Worm (Caenorhabditis elegans) whole organism, mixed stage, embryonic: ENCODE data around the gene sru-19.
"Not testable (repeated sequence)": the region's sequence is repeated elsewhere in the genome, so short reads cannot be mapped to it uniquely, and the experiment has no call there.

Experiments used
- M03D4.4 ChIP-seq: sonication (generic microtip); optimal IDR thresholded peaks from 2 replicates; lab custom pipeline; 2017; ENCODE audit warnings: mild to moderate bottlenecking, missing genetic modification characterization, missing compliant biosample characterization
- bed-3 ChIP-seq: fragments of 200-800 bp; sonication (Bioruptor generic); optimal IDR thresholded peaks from 3 replicates; lab custom pipeline; 2018; ENCODE audit warnings: mild to moderate bottlenecking, missing genetic modification characterization, moderate library complexity, missing compliant biosample characterization
- blmp-1 ChIP-seq: fragments of 150-350 bp; optimal IDR thresholded peaks from 2 replicates; lab custom pipeline; 2014; ENCODE audit warnings: missing biosample characterization, missing genetic modification characterization
- ceh-39 ChIP-seq: fragments of 150-350 bp; optimal IDR thresholded peaks from 2 replicates; lab custom pipeline; 2014; ENCODE audit warnings: missing biosample characterization, missing genetic modification characterization
- ceh-43 ChIP-seq: fragments of 200-800 bp; sonication (Bioruptor generic); optimal IDR thresholded peaks from 2 replicates; lab custom pipeline; 2018; ENCODE audit warnings: mild to moderate bottlenecking, missing genetic modification characterization, moderate library complexity, missing compliant biosample characterization
- ceh-83 ChIP-seq: fragments of 200-800 bp; sonication (Bioruptor generic); optimal IDR thresholded peaks from 2 replicates; lab custom pipeline; 2018; ENCODE audit warnings: mild to moderate bottlenecking, missing genetic modification characterization, missing compliant biosample characterization
- cnd-1 ChIP-seq: fragments of 200-800 bp; sonication (Bioruptor generic); optimal IDR thresholded peaks from 2 replicates; lab custom pipeline; 2018; ENCODE audit warnings: mild to moderate bottlenecking, missing genetic modification characterization, missing compliant biosample characterization
- drap-1 ChIP-seq: fragments of 200-800 bp; sonication (Bioruptor generic); optimal IDR thresholded peaks from 3 replicates; lab custom pipeline; 2018; ENCODE audit warnings: mild to moderate bottlenecking, missing genetic modification characterization, missing compliant biosample characterization
- elt-1 ChIP-seq: sonication (generic microtip); optimal IDR thresholded peaks from 2 replicates; lab custom pipeline; 2017; ENCODE audit warnings: missing genetic modification characterization, mild to moderate bottlenecking, missing compliant biosample characterization, antibody characterized with exemption, moderate library complexity, borderline replicate concordance; ENCODE audit not compliant: insufficient read depth
- elt-3 ChIP-seq: fragments of 150-350 bp; optimal IDR thresholded peaks from 2 replicates; lab custom pipeline; 2014; ENCODE audit warnings: missing biosample characterization, missing genetic modification characterization
- flh-1 ChIP-seq: fragments of 200-800 bp; sonication (Bioruptor generic); optimal IDR thresholded peaks from 2 replicates; lab custom pipeline; 2018; ENCODE audit warnings: mild to moderate bottlenecking, missing genetic modification characterization, moderate library complexity, missing compliant biosample characterization
- ham-2 ChIP-seq: fragments of 200-800 bp; sonication (Bioruptor generic); optimal IDR thresholded peaks from 2 replicates; lab custom pipeline; 2018; ENCODE audit warnings: mild to moderate bottlenecking, missing genetic modification characterization, missing compliant biosample characterization
- hlh-1 ChIP-seq: fragments of 150-350 bp; optimal IDR thresholded peaks from 2 replicates; lab custom pipeline; 2014; ENCODE audit warnings: missing biosample characterization, missing genetic modification reagents, missing genetic modification characterization
- lin-13 ChIP-seq: fragments of 150-350 bp; optimal IDR thresholded peaks from 2 replicates; lab custom pipeline; 2014; ENCODE audit warnings: missing biosample characterization, missing genetic modification characterization
- lin-32 ChIP-seq: fragments of 200-800 bp; sonication (Bioruptor generic); optimal IDR thresholded peaks from 2 replicates; lab custom pipeline; 2018; ENCODE audit warnings: mild to moderate bottlenecking, missing genetic modification characterization, missing compliant biosample characterization
- lsy-2 ChIP-seq: fragments of 150-350 bp; optimal IDR thresholded peaks from 2 replicates; lab custom pipeline; 2014; ENCODE audit warnings: missing biosample characterization, missing genetic modification characterization
- mep-1 ChIP-seq: fragments of 150-350 bp; optimal IDR thresholded peaks from 2 replicates; lab custom pipeline; 2017; ENCODE audit warnings: missing biosample characterization, missing genetic modification reagents, missing genetic modification characterization, inconsistent platforms
- mls-2 ChIP-seq: sonication (generic microtip); optimal IDR thresholded peaks from 2 replicates; lab custom pipeline; 2016; ENCODE audit warnings: mild to moderate bottlenecking, missing genetic modification characterization, moderate library complexity, missing compliant biosample characterization
- nhr-2 ChIP-seq: fragments of 150-350 bp; optimal IDR thresholded peaks from 2 replicates; lab custom pipeline; 2014; ENCODE audit warnings: missing biosample characterization, missing genetic modification characterization
- nhr-237 ChIP-seq: fragments of 150-350 bp; optimal IDR thresholded peaks from 2 replicates; lab custom pipeline; 2014; ENCODE audit warnings: missing biosample characterization, missing genetic modification characterization
- nhr-28 ChIP-seq: fragments of 150-350 bp; optimal IDR thresholded peaks from 2 replicates; lab custom pipeline; 2014; ENCODE audit warnings: missing biosample characterization, missing genetic modification characterization
- nhr-76 ChIP-seq: sonication (generic microtip); optimal IDR thresholded peaks from 2 replicates; lab custom pipeline; 2017; ENCODE audit warnings: missing biosample characterization, missing genetic modification characterization
- pha-4 ChIP-seq: fragments of 150-350 bp; optimal IDR thresholded peaks from 2 replicates; lab custom pipeline; 2018; ENCODE audit warnings: missing biosample characterization, missing genetic modification reagents, missing genetic modification characterization
- sem-2 ChIP-seq: fragments of 200-800 bp; sonication (Bioruptor generic); optimal IDR thresholded peaks from 2 replicates; lab custom pipeline; 2018; ENCODE audit warnings: mild to moderate bottlenecking, missing genetic modification characterization, missing compliant biosample characterization
- snpc-4 ChIP-seq: fragments of 150-350 bp; optimal IDR thresholded peaks from 2 replicates; lab custom pipeline; 2014; ENCODE audit warnings: missing biosample characterization, missing genetic modification characterization
- tbx-8 ChIP-seq: fragments of 200-800 bp; sonication (Bioruptor generic); optimal IDR thresholded peaks from 2 replicates; lab custom pipeline; 2018; ENCODE audit warnings: mild to moderate bottlenecking, missing genetic modification characterization, moderate library complexity, missing compliant biosample characterization
- unc-39 ChIP-seq: fragments of 150-350 bp; optimal IDR thresholded peaks from 2 replicates; lab custom pipeline; 2014; ENCODE audit warnings: missing biosample characterization, missing genetic modification characterization
- unc-62 ChIP-seq: fragments of 150-350 bp; optimal IDR thresholded peaks from 2 replicates; lab custom pipeline; 2014; ENCODE audit warnings: missing biosample characterization, missing genetic modification reagents, missing genetic modification characterization
- zip-8 ChIP-seq: fragments of 150-350 bp; optimal IDR thresholded peaks from 2 replicates; lab custom pipeline; 2014; ENCODE audit warnings: missing biosample characterization, missing genetic modification characterization
- ztf-11 ChIP-seq: fragments of 150-350 bp; optimal IDR thresholded peaks from 2 replicates; lab custom pipeline; 2014; ENCODE audit warnings: missing biosample characterization, missing genetic modification characterization

The sru-19 gene

ce11 chrIV:12490491-12490890 lies 7.8 kb upstream of the sru-19 start, which contains the start of gene him-6:
TSS of gene him-6 (plus strand) at chrIV:12490791.
- TF ChIP-seq elt-1 (no peak), nhr-28 (tag; lab: Kevin White, UChicago) (no peak)

ce11 chrIV:12495196-12495595 lies 3.1 kb upstream of the sru-19 start, which contains the start of gene sru-20:
TSS of gene sru-20 (plus strand) at chrIV:12495496.
- TF ChIP-seq tbx-8: no peak
- no peak for TF ChIP-seq nhr-237 (tag; lab: Kevin White, UChicago)

ce11 chrIV:12501956-12502355 lies 3.6 kb downstream of the sru-19 start, which contains the start of gene sru-18:
TSS of gene sru-18 (plus strand) at chrIV:12502256.
- TF ChIP-seq pha-4 (tag; lab: Kevin White, UChicago) (no peak), elt-3 (tag; lab: Kevin White, UChicago) (no peak), nhr-2 (no peak), cnd-1 (tag; lab: Kevin White, UChicago) (no peak)

ce11 chrIV:12505397-12505796 lies 7.1 kb downstream of the sru-19 start, which contains the start of gene sru-17:
TSS of gene sru-17 (plus strand) at chrIV:12505697.
- not testable (repeated sequence) for TF ChIP-seq snpc-4 (tag; lab: Kevin White, UChicago); zip-8 (tag; lab: Kevin White, UChicago); unc-39

ce11 chrIV:12520150-12520549 lies 21.8 kb downstream of the sru-19 start, which contains the start of gene tsp-4:
TSS of gene tsp-4 (minus strand) at chrIV:12520250.
- TF ChIP-seq ham-2 (GFP tag; lab: Kevin White, UChicago) (no peak), lin-32 (GFP tag; lab: Kevin White, UChicago) (no peak), pha-4 (tag; lab: Kevin White, UChicago) (no peak), zip-8 (tag; lab: Kevin White, UChicago) (no peak), ceh-39 (tag; lab: Kevin White, UChicago) (no peak), nhr-237 (tag; lab: Kevin White, UChicago) (no peak), lsy-2 (tag; lab: Kevin White, UChicago) (no peak), bed-3 (GFP tag; lab: Kevin White, UChicago) (no peak), drap-1 (GFP tag; lab: Kevin White, UChicago) (no peak), ceh-43 (GFP tag; lab: Kevin White, UChicago) (no peak), nhr-28 (tag; lab: Kevin White, UChicago) (no peak)

- TF ChIP-seq zip-8 (tag; lab: Kevin White, UChicago): no peak
- no peak for TF ChIP-seq ceh-43 (GFP tag; lab: Kevin White, UChicago)
- no peak for TF ChIP-seq mls-2 (tag; lab: Kevin White, UChicago)
- TF ChIP-seq pha-4 (tag; lab: Kevin White, UChicago): no peak
- no peak for TF ChIP-seq lin-13 (tag; lab: Kevin White, UChicago)
- TF ChIP-seq tbx-8: no peak
- no peak for TF ChIP-seq ham-2 (GFP tag; lab: Kevin White, UChicago)
- no peak for TF ChIP-seq ztf-11 (tag; lab: Kevin White, UChicago)
- TF ChIP-seq mep-1 (tag; lab: Kevin White, UChicago): no peak
- TF ChIP-seq sem-2: no peak
- TF ChIP-seq blmp-1 (tag; lab: Kevin White, UChicago): no peak
- no peak for TF ChIP-seq unc-62 (GFP tag; lab: Kevin White, UChicago)
- TF ChIP-seq elt-1: no peak
- no peak for TF ChIP-seq hlh-1
- TF ChIP-seq lin-32 (GFP tag; lab: Kevin White, UChicago): no peak
- TF ChIP-seq elt-3 (tag; lab: Kevin White, UChicago): no peak
- no peak for TF ChIP-seq M03D4.4
Measured at ce11 chrIV:12522521-12522920, 24.2 kb downstream of the sru-19 start, which contains the start of gene sru-13. TSS of gene sru-13 (minus strand) at chrIV:12522621.

- TF ChIP-seq nhr-76 (tag; lab: Kevin White, UChicago) (no peak), cnd-1 (tag; lab: Kevin White, UChicago) (no peak), ztf-11 (tag; lab: Kevin White, UChicago) (no peak), elt-1 (no peak), nhr-237 (tag; lab: Kevin White, UChicago) (no peak), ceh-83 (no peak), drap-1 (GFP tag; lab: Kevin White, UChicago) (no peak), flh-1 (no peak), sem-2 (no peak), lin-13 (tag; lab: Kevin White, UChicago) (no peak), unc-39 (no peak)
Measured at ce11 chrIV:12525409-12525808, 27.1 kb downstream of the sru-19 start, which contains the start of gene eak-4. TSS of gene eak-4 (minus strand) at chrIV:12525509.
